Worm (Caenorhabditis elegans): ENCODE data around the gene F10C1.23.

Gene F10C1.23

DNA sequence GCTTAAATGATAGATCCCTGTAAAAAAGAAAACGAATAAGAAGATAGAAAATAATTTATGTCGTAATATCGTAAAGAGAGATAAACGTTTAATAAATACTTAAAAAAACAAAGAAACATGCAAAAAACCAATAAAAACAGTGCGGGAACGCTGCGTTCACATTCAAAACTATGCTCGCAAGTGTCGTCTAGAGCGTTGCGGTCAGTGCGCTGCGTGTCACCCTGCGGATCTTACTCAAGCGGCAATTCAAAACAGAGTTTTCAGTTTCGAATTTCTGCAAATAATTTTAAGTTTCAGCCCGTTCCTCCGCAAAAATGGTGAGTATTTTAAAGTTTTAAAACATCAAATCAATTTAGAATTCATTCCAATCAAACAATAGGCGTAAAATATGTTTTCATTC is 43.0 kb upstream of the F10C1.23 start, which contains the start of the genes tiar-1 and lelo-4 (continued):
- TF ChIP-seq F57A8.1 (GFP tag; optimal IDR thresholded peaks at IDR 0.05), result no peak
- no peak for TF ChIP-seq ztf-6 (GFP tag; IDR thresholded peaks at IDR 0.05)
- TF ChIP-seq bed-2 (GFP tag; IDR thresholded peaks at IDR 0.05), result no peak
- TF ChIP-seq nhr-179 (tag; optimal IDR thresholded peaks at IDR 0.05), result no peak
- no peak for TF ChIP-seq rec-8 (tag; optimal IDR thresholded peaks at IDR 0.05)
- TF ChIP-seq mel-28 (tag; optimal IDR thresholded peaks at IDR 0.05; ENCODE audit: borderline replicate concordance), result no peak
- no peak for TF ChIP-seq F37B4.10 (GFP tag; IDR thresholded peaks at IDR 0.05)
- TF ChIP-seq ceh-100 (GFP tag; IDR thresholded peaks at IDR 0.05), result peak; percentile 44; the same call in 1 of the 2 replicates
- no peak for TF ChIP-seq pbrm-1 (GFP tag; IDR thresholded peaks at IDR 0.05)
- TF ChIP-seq ceh-91 (GFP tag; IDR thresholded peaks at IDR 0.05), result no peak
- TF ChIP-seq lir-1 (GFP tag; conservative IDR thresholded peaks at IDR 0.05), result no peak
- TF ChIP-seq hrde-1 (tag; optimal IDR thresholded peaks at IDR 0.05; ENCODE audit: borderline replicate concordance), result no peak
- no peak for TF ChIP-seq F55B11.4 (tag; optimal IDR thresholded peaks at IDR 0.05; ENCODE audit: borderline replicate concordance, insufficient read depth)
- no peak for TF ChIP-seq lin-26 (GFP tag; IDR thresholded peaks at IDR 0.05)
- no peak for TF ChIP-seq mes-4 (tag; optimal IDR thresholded peaks at IDR 0.05)
- TF ChIP-seq nfya-2 (GFP tag; IDR thresholded peaks at IDR 0.05), result no peak
- no peak for TF ChIP-seq let-526 (GFP tag; IDR thresholded peaks at IDR 0.05)
- no peak for TF ChIP-seq gei-17 (GFP tag; optimal IDR thresholded peaks at IDR 0.05)
- TF ChIP-seq sea-2 (GFP tag; IDR thresholded peaks at IDR 0.05), result no peak
- no peak for TF ChIP-seq F10E7.11 (tag; optimal IDR thresholded peaks at IDR 0.05)
- TF ChIP-seq cebp-2 (GFP tag; IDR thresholded peaks at IDR 0.05), result no peak
- no peak for TF ChIP-seq pha-4 (tag; optimal IDR thresholded peaks at IDR 0.05)
- TF ChIP-seq F33H1.4 (GFP tag; IDR thresholded peaks at IDR 0.05), result no peak; the same call in 1 of the 2 replicates
- TF ChIP-seq nhr-80 (tag; optimal IDR thresholded peaks at IDR 0.05), result peak; percentile 27
- no peak for TF ChIP-seq ceh-58 (GFP tag; IDR thresholded peaks at IDR 0.05)
- no peak for TF ChIP-seq ztf-25 (GFP tag; IDR thresholded peaks at IDR 0.05)
- TF ChIP-seq snpc-4 (GFP tag; optimal IDR thresholded peaks at IDR 0.05), result peak; percentile 4
- TF ChIP-seq snpc-4 (tag; optimal IDR thresholded peaks at IDR 0.05), result peak in 3 of 4 experiments; percentile 27 to 63 (median 62)
- TF ChIP-seq die-1 (tag; optimal IDR thresholded peaks at IDR 0.05), result no peak
- TF ChIP-seq cebp-1 (GFP tag; IDR thresholded peaks at IDR 0.05), result no peak
- TF ChIP-seq cebp-1 (tag; optimal IDR thresholded peaks at IDR 0.05), result peak; percentile 42
- no peak for TF ChIP-seq rcor-1 (GFP tag; IDR thresholded peaks at IDR 0.05)
- no peak for TF ChIP-seq xnd-1 (tag; optimal IDR thresholded peaks at IDR 0.05)
- no peak for TF ChIP-seq Y53G8AR.9 (GFP tag; conservative IDR thresholded peaks at IDR 0.05)
- TF ChIP-seq ztf-18 (tag; optimal IDR thresholded peaks at IDR 0.05), result no peak
- peak; percentile 47; the same call in 1 of the 2 replicates for TF ChIP-seq dox-1 (GFP tag; IDR thresholded peaks at IDR 0.05)
- TF ChIP-seq ets-4 (GFP tag; optimal IDR thresholded peaks at IDR 0.05), result no peak
- TF ChIP-seq atf-7 (tag; optimal IDR thresholded peaks at IDR 0.05), result no peak
- peak; percentile 99 for TF ChIP-seq madf-3 (GFP tag; IDR thresholded peaks at IDR 0.05)
- no peak for TF ChIP-seq fkh-3 (tag; optimal IDR thresholded peaks at IDR 0.05)
- TF ChIP-seq bed-1 (GFP tag; IDR thresholded peaks at IDR 0.05), result no peak
- TF ChIP-seq snpc-1.1 (tag; optimal IDR thresholded peaks at IDR 0.05; ENCODE audit: insufficient read depth), result no peak
- TF ChIP-seq lin-35 (GFP tag; optimal IDR thresholded peaks at IDR 0.05), result peak in 1 of 3 experiments; percentile 62
- TF ChIP-seq madf-10 (tag; optimal IDR thresholded peaks at IDR 0.05), result no peak
- no peak for TF ChIP-seq ccch-3 (GFP tag; optimal IDR thresholded peaks at IDR 0.05)
- TF ChIP-seq snpc-3.4 (tag; optimal IDR thresholded peaks at IDR 0.05), result peak; percentile 72
- no peak for TF ChIP-seq aptf-3 (GFP tag; IDR thresholded peaks at IDR 0.05)
- TF ChIP-seq hmg-20 (GFP tag; IDR thresholded peaks at IDR 0.05), result no peak
- no peak for TF ChIP-seq ztf-28 (GFP tag; IDR thresholded peaks at IDR 0.05)
- no peak for TF ChIP-seq mxl-1 (tag; optimal IDR thresholded peaks at IDR 0.05)

Measured in whole organism, young adult.